Fruit fly (Drosophila melanogaster) Kc167 (cell line): ENCODE measurements around the gene CG14302.

Experiments used
- Myc ChIP-seq: fragments of >200 bp; optimal IDR thresholded peaks from 2 replicates; lab custom pipeline; 2017; ENCODE audit warnings: missing external identifiers
- Sin3A ChIP-seq: fragments of >200 bp; optimal IDR thresholded peaks from 2 replicates; lab custom pipeline; 2018; ENCODE audit warnings: missing external identifiers
- h ChIP-seq: fragments of >200 bp; optimal IDR thresholded peaks from 3 replicates; lab custom pipeline; 2018; ENCODE audit warnings: missing external identifiers
- insv ChIP-seq: fragments of >200 bp; optimal IDR thresholded peaks from 3 replicates; lab custom pipeline; 2018; ENCODE audit warnings: missing external identifiers
- ttk ChIP-seq: sonication (Bioruptor generic); optimal IDR thresholded peaks from 2 replicates; lab custom pipeline; 2017; ENCODE audit warnings: missing external identifiers

DNA sequence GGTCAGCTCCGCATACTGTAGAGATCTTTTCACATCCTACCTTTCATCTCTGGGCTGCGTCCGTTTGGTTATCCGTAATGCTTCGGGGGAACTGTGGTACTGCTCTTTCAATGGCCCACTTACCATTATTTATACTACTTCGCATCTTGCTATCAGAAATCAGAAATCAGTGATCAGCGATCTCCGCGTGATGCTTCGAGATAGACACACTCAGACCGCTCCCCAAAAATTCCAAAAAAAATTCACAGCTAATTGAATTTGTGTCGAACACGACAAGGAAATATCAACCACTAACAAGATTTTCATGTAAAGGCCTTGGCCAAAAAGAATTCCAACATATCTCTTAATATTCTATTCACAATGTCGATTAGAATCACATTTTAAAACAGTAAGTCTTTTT is 4.1 kb upstream of the CG14302 start, which contains the start of gene CG7715:
- TF ChIP-seq h (lab: Kevin White, UChicago) = no peak
- TF ChIP-seq Myc (lab: Kevin White, UChicago) = no peak
- no peak for TF ChIP-seq ttk (lab: Kevin White, UChicago)
- TF ChIP-seq insv (lab: Kevin White, UChicago) = no peak
- no peak for TF ChIP-seq Sin3A (lab: Kevin White, UChicago)
